Worm (Caenorhabditis elegans) whole organism, L3 larva: Measurements from ENCODE around the gene irk-3.

Experiments
- R02D3.7 ChIP-seq: fragments of 150-350 bp; optimal IDR thresholded peaks from 2 replicates; lab custom pipeline; 2014; ENCODE audit warnings: missing biosample characterization, missing genetic modification characterization
- ZK546.5 ChIP-seq: sonication (generic microtip); optimal IDR thresholded peaks from 2 replicates; lab custom pipeline; 2017; ENCODE audit warnings: missing biosample characterization, missing genetic modification characterization
- aly-2 ChIP-seq: fragments of 150-350 bp; optimal IDR thresholded peaks from 2 replicates; lab custom pipeline; 2014; ENCODE audit warnings: missing biosample characterization, missing genetic modification characterization
- ama-1 ChIP-seq: fragments of 150-350 bp; optimal IDR thresholded peaks from 2 replicates; lab custom pipeline; 2018
- ceh-16 ChIP-seq: sonication (generic microtip); optimal IDR thresholded peaks from 2 replicates; lab custom pipeline; 2017; ENCODE audit warnings: missing biosample characterization, missing genetic modification characterization
- ceh-28 ChIP-seq: fragments of 150-350 bp; optimal IDR thresholded peaks from 2 replicates; lab custom pipeline; 2014; ENCODE audit warnings: missing biosample characterization, missing genetic modification reagents, missing genetic modification characterization
- ceh-82 ChIP-seq: fragments of 150-350 bp; optimal IDR thresholded peaks from 2 replicates; lab custom pipeline; 2014; ENCODE audit warnings: missing biosample characterization, missing genetic modification characterization
- ceh-9 ChIP-seq: sonication (generic microtip); optimal IDR thresholded peaks from 2 replicates; lab custom pipeline; 2018; ENCODE audit warnings: missing biosample characterization, missing genetic modification characterization
- daf-12 ChIP-seq: fragments of 150-350 bp; optimal IDR thresholded peaks from 2 replicates; lab custom pipeline; 2014; ENCODE audit warnings: missing biosample characterization, missing genetic modification reagents, missing genetic modification characterization
- egl-27 ChIP-seq: sonication (generic microtip); optimal IDR thresholded peaks from 4 replicates; lab custom pipeline; 2017; ENCODE audit warnings: missing biosample characterization, missing genetic modification reagents, missing genetic modification characterization
- egl-5 ChIP-seq: fragments of 150-350 bp; optimal IDR thresholded peaks from 2 replicates; lab custom pipeline; 2017; ENCODE audit warnings: missing biosample characterization, missing genetic modification reagents, missing genetic modification characterization, inconsistent platforms
- elt-1 ChIP-seq: fragments of 150-350 bp; optimal IDR thresholded peaks from 2 replicates; lab custom pipeline; 2014; ENCODE audit warnings: missing biosample characterization, missing genetic modification characterization
- elt-2 ChIP-seq: sonication (generic microtip); optimal IDR thresholded peaks from 2 replicates; lab custom pipeline; 2016; ENCODE audit warnings: missing genetic modification reagents, mild to moderate bottlenecking, missing genetic modification characterization, missing compliant biosample characterization
- elt-3 ChIP-seq, 3 experiments: fragments of 150-350 bp in 1 of 3; sonication (generic microtip) in 2 of 3; optimal IDR thresholded peaks; 2 replicates in 2 of 3; 4 replicates in 1 of 3; lab custom pipeline; 2014 to 2017; ENCODE audit warnings: missing biosample characterization in 3 of 3, missing genetic modification characterization in 3 of 3
- eor-1 ChIP-seq, 2 experiments: fragments of 150-350 bp; optimal IDR thresholded peaks; 2 replicates each; lab custom pipeline; 2014 to 2018; ENCODE audit warnings: missing biosample characterization in 2 of 2, missing genetic modification characterization in 2 of 2
- fkh-10 ChIP-seq: sonication (generic microtip); optimal IDR thresholded peaks from 2 replicates; lab custom pipeline; 2017; ENCODE audit warnings: missing biosample characterization, missing genetic modification reagents, missing genetic modification characterization
- fkh-2 ChIP-seq: fragments of 150-350 bp; optimal IDR thresholded peaks from 2 replicates; lab custom pipeline; 2014; ENCODE audit warnings: missing biosample characterization, missing genetic modification reagents, missing genetic modification characterization
- fos-1 ChIP-seq: fragments of 150-350 bp; optimal IDR thresholded peaks from 2 replicates; lab custom pipeline; 2014; ENCODE audit warnings: missing biosample characterization, missing genetic modification characterization
- hmg-11 ChIP-seq: sonication (generic microtip); optimal IDR thresholded peaks from 2 replicates; lab custom pipeline; 2016; ENCODE audit warnings: missing genetic modification characterization, missing compliant biosample characterization
- jun-1 ChIP-seq: fragments of 150-350 bp; optimal IDR thresholded peaks from 2 replicates; lab custom pipeline; 2014; ENCODE audit warnings: missing biosample characterization, missing genetic modification reagents, missing genetic modification characterization
- lin-15B ChIP-seq: fragments of 150-350 bp; optimal IDR thresholded peaks from 2 replicates; lab custom pipeline; 2014; ENCODE audit warnings: missing biosample characterization, missing genetic modification characterization
- lin-39 ChIP-seq: fragments of 150-350 bp; optimal IDR thresholded peaks from 2 replicates; lab custom pipeline; 2018; ENCODE audit warnings: missing biosample characterization, missing genetic modification reagents, missing genetic modification characterization
- lsy-12 ChIP-seq: sonication (generic microtip); optimal IDR thresholded peaks from 2 replicates; lab custom pipeline; 2016; ENCODE audit warnings: mild to moderate bottlenecking, missing genetic modification characterization, missing compliant biosample characterization
- mdl-1 ChIP-seq: fragments of 150-350 bp; optimal IDR thresholded peaks from 2 replicates; lab custom pipeline; 2014; ENCODE audit warnings: missing biosample characterization, missing genetic modification characterization
- mml-1 ChIP-seq: fragments of 150-350 bp; sonication (generic microtip); optimal IDR thresholded peaks from 3 replicates; lab custom pipeline; 2014; ENCODE audit warnings: missing biosample characterization, missing genetic modification characterization
- nfya-1 ChIP-seq: sonication (generic microtip); optimal IDR thresholded peaks from 2 replicates; lab custom pipeline; 2017; ENCODE audit warnings: missing genetic modification characterization, mild to moderate bottlenecking, missing compliant biosample characterization, antibody characterized with exemption, moderate library complexity; ENCODE audit not compliant: insufficient read depth
- nhr-11 ChIP-seq: fragments of 150-350 bp; optimal IDR thresholded peaks from 2 replicates; lab custom pipeline; 2014; ENCODE audit warnings: missing biosample characterization, missing genetic modification characterization
- nhr-12 ChIP-seq: fragments of 150-350 bp; optimal IDR thresholded peaks from 2 replicates; lab custom pipeline; 2014; ENCODE audit warnings: missing biosample characterization, missing genetic modification characterization
- nhr-23 ChIP-seq: fragments of 150-350 bp; optimal IDR thresholded peaks from 2 replicates; lab custom pipeline; 2014; ENCODE audit warnings: missing biosample characterization, missing genetic modification reagents, missing genetic modification characterization
- nhr-237 ChIP-seq: fragments of 150-350 bp; optimal IDR thresholded peaks from 2 replicates; lab custom pipeline; 2014; ENCODE audit warnings: missing biosample characterization, missing genetic modification characterization
- nhr-25 ChIP-seq: sonication (generic microtip); optimal IDR thresholded peaks from 2 replicates; lab custom pipeline; 2017; ENCODE audit warnings: missing biosample characterization, missing genetic modification characterization
- nhr-28 ChIP-seq: fragments of 150-350 bp; optimal IDR thresholded peaks from 2 replicates; lab custom pipeline; 2014; ENCODE audit warnings: missing biosample characterization, missing genetic modification characterization
- nhr-43 ChIP-seq: sonication (generic microtip); optimal IDR thresholded peaks from 2 replicates; lab custom pipeline; 2016; ENCODE audit warnings: mild to moderate bottlenecking, missing genetic modification characterization, missing compliant biosample characterization; ENCODE audit not compliant: poor library complexity, severe bottlenecking
- nhr-67 ChIP-seq: fragments of 150-350 bp; optimal IDR thresholded peaks from 2 replicates; lab custom pipeline; 2014; ENCODE audit warnings: missing biosample characterization, missing genetic modification characterization
- nhr-76 ChIP-seq: fragments of 150-350 bp; sonication (generic microtip); optimal IDR thresholded peaks from 5 replicates; lab custom pipeline; 2014; ENCODE audit warnings: missing biosample characterization, missing genetic modification characterization
- nhr-77 ChIP-seq: fragments of 150-350 bp; optimal IDR thresholded peaks from 2 replicates; lab custom pipeline; 2014; ENCODE audit warnings: missing biosample characterization, missing genetic modification characterization
- pha-4 ChIP-seq: fragments of 150-350 bp; optimal IDR thresholded peaks from 2 replicates; lab custom pipeline; 2014; ENCODE audit warnings: missing biosample characterization, missing genetic modification reagents, missing genetic modification characterization
- pqm-1 ChIP-seq: fragments of 150-350 bp; optimal IDR thresholded peaks from 2 replicates; lab custom pipeline; 2017; ENCODE audit warnings: missing biosample characterization, missing genetic modification characterization, inconsistent platforms
- sea-2 ChIP-seq: fragments of 150-350 bp; sonication (generic microtip); optimal IDR thresholded peaks from 4 replicates; lab custom pipeline; 2014; ENCODE audit warnings: missing biosample characterization, missing genetic modification reagents, missing genetic modification characterization
- skn-1 ChIP-seq: fragments of 150-350 bp; optimal IDR thresholded peaks from 2 replicates; lab custom pipeline; 2014; ENCODE audit warnings: missing biosample characterization, missing genetic modification characterization
- snpc-4 ChIP-seq: fragments of 150-350 bp; optimal IDR thresholded peaks from 2 replicates; lab custom pipeline; 2014; ENCODE audit warnings: missing biosample characterization, missing genetic modification characterization
- tbx-2 ChIP-seq: sonication (generic microtip); optimal IDR thresholded peaks from 2 replicates; lab custom pipeline; 2016; ENCODE audit warnings: mild to moderate bottlenecking, missing genetic modification characterization, missing compliant biosample characterization
- unc-39 ChIP-seq: sonication (generic microtip); optimal IDR thresholded peaks from 4 replicates; lab custom pipeline; 2017; ENCODE audit warnings: missing biosample characterization, missing genetic modification characterization
- unc-62 ChIP-seq: fragments of 150-350 bp; sonication (generic microtip); optimal IDR thresholded peaks from 4 replicates; lab custom pipeline; 2014; ENCODE audit warnings: missing biosample characterization, missing genetic modification reagents, missing genetic modification characterization
- zag-1 ChIP-seq: fragments of 150-350 bp; optimal IDR thresholded peaks from 2 replicates; lab custom pipeline; 2014; ENCODE audit warnings: missing biosample characterization, missing genetic modification characterization
- ztf-11 ChIP-seq: fragments of 150-350 bp; optimal IDR thresholded peaks from 2 replicates; lab custom pipeline; 2014; ENCODE audit warnings: missing biosample characterization, missing genetic modification characterization
- ztf-4 ChIP-seq: fragments of 150-350 bp; optimal IDR thresholded peaks from 2 replicates; lab custom pipeline; 2014; ENCODE audit warnings: missing biosample characterization, missing genetic modification characterization

irk-3 gene

DNA sequence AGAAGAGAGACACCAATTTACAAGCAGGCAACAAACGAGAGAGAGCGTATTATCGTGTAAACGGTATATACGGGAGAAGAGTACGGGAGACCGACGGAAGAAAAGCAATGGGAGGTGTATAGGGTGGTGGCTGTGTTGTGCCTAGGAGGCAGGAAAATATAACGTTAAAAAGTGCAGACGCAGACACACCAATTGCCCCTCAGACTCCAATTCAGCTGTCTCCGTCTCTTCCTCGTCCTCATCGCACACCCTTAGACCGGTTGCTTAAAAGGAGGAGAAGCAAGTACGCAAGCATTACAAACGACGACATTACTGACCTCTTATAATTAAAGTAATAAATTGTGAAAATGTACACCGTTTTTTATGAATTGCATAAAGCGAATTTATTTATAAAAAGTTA, 57.8 kb downstream of the irk-3 start:
- TF ChIP-seq sea-2 (GFP tag; lab: Kevin White, UChicago) (peak; percentile 51), nhr-237 (tag; lab: Kevin White, UChicago) (no peak), nhr-12 (tag; lab: Kevin White, UChicago) (no peak), nhr-67 (no peak), aly-2 (tag; lab: Kevin White, UChicago) (no peak), daf-12 (no peak), ama-1 (lab: Kevin White, UChicago) (no peak), nhr-11 (tag; lab: Kevin White, UChicago) (no peak), elt-2 (peak; percentile 65), elt-1 (no peak), egl-27 (tag; lab: Kevin White, UChicago) (peak; percentile 64), ceh-16 (tag; lab: Kevin White, UChicago) (no peak), nhr-25 (tag; lab: Kevin White, UChicago) (peak; percentile 77), jun-1 (tag; lab: Kevin White, UChicago) (peak; percentile 80), tbx-2 (peak; percentile 68), skn-1 (tag; lab: Kevin White, UChicago) (peak; percentile 32), snpc-4 (peak; percentile 69), lin-39 (tag; lab: Kevin White, UChicago) (peak; percentile 81), R02D3.7 (tag; lab: Kevin White, UChicago) (peak; percentile 37), pqm-1 (tag; lab: Kevin White, UChicago) (peak; percentile 40), egl-5 (tag; lab: Kevin White, UChicago) (peak; percentile 28), nhr-77 (tag; lab: Kevin White, UChicago) (no peak), nhr-28 (tag; lab: Kevin White, UChicago) (no peak), lsy-12 (tag; lab: Kevin White, UChicago) (peak; percentile 44), elt-3 (tag; optimal IDR thresholded peaks at IDR 0.05; lab: Kevin White, UChicago) (no peak), nfya-1 (tag; lab: Kevin White, UChicago) (peak; percentile 83), mdl-1 (tag; lab: Kevin White, UChicago) (no peak), mml-1 (tag; lab: Kevin White, UChicago) (no peak), fkh-2 (tag; lab: Kevin White, UChicago) (no peak), ceh-28 (tag; lab: Kevin White, UChicago) (peak; percentile 70), ZK546.5 (tag; lab: Kevin White, UChicago) (no peak), fkh-10 (GFP tag; lab: Kevin White, UChicago) (no peak), ceh-82 (tag; lab: Kevin White, UChicago) (no peak), nhr-76 (tag; lab: Kevin White, UChicago) (no peak), nhr-43 (tag; lab: Kevin White, UChicago) (peak; percentile 56), unc-39 (tag; lab: Kevin White, UChicago) (no peak), zag-1 (no peak), eor-1 (tag; optimal IDR thresholded peaks at IDR 0.05; lab: Kevin White, UChicago) (no peak), fos-1 (tag; lab: Kevin White, UChicago) (no peak), lin-15B (peak; percentile 70), ztf-11 (tag; lab: Kevin White, UChicago) (no peak), nhr-23 (tag; lab: Kevin White, UChicago) (peak; percentile 88), ceh-9 (no peak), hmg-11 (peak; percentile 94), ztf-4 (tag; lab: Kevin White, UChicago) (no peak), unc-62 (GFP tag; lab: Kevin White, UChicago) (no peak), pha-4 (tag; lab: Kevin White, UChicago) (peak; percentile 86)
